Worm (Caenorhabditis elegans) whole organism, L4/young adult: ENCODE results near the gene cyp-29A3.

Experiments used
- W03F9.2 ChIP-seq: fragments of 150-350 bp; optimal IDR thresholded peaks from 2 replicates; lab custom pipeline; 2014; ENCODE audit warnings: missing biosample characterization, missing genetic modification characterization
- him-1 ChIP-seq: sonication (generic microtip); optimal IDR thresholded peaks from 2 replicates; lab custom pipeline; 2016; ENCODE audit warnings: missing genotype, missing genetic modification reagents, missing genetic modification characterization, missing compliant biosample characterization

ce11 chrV:11708-12107, 47.3 kb upstream of the cyp-29A3 start:
- TF ChIP-seq W03F9.2: no peak
- TF ChIP-seq him-1 (tag; lab: Kevin White, UChicago): no peak
